Fruit fly (Drosophila melanogaster) whole organism, embryonic: ENCODE data around the gene eIF3h.
A peak's percentile ranks its signal among the peaks of the same experiment; 100 is the strongest.

Experiments
- ATbp ChIP-seq: fragments of 200-800 bp; sonication (Bioruptor generic); optimal IDR thresholded peaks from 2 replicates; lab custom pipeline; 2017; ENCODE audit warnings: missing biosample characterization, mild to moderate bottlenecking, missing genetic modification characterization, missing genetic modification reagents
- Atf3 ChIP-seq: fragments of 200-800 bp; sonication (Bioruptor generic); optimal IDR thresholded peaks from 3 replicates; lab custom pipeline; 2016; ENCODE audit warnings: missing biosample characterization, missing genetic modification characterization
- B-H1 ChIP-seq: fragments of 200-800 bp; sonication (Bioruptor generic); IDR thresholded peaks from 3 replicates; pipeline ENCODE4 v1.3.6; 2022; ENCODE audit warnings: missing biosample characterization, missing genetic modification characterization
- BEAF-32 ChIP-seq: fragments of 200-800 bp; sonication (Bioruptor generic); optimal IDR thresholded peaks from 3 replicates; lab custom pipeline; 2017; ENCODE audit warnings: missing biosample characterization, missing genetic modification characterization, mild to moderate bottlenecking, moderate library complexity, missing genetic modification reagents
- Bdp1 ChIP-seq: fragments of 200-800 bp; sonication (Bioruptor generic); optimal IDR thresholded peaks from 3 replicates; lab custom pipeline; 2016; ENCODE audit warnings: missing biosample characterization, missing genetic modification characterization
- Bgb ChIP-seq: fragments of 200-800 bp; sonication (Bioruptor generic); IDR thresholded peaks from 2 replicates; pipeline ENCODE4 v1.3.6; 2022; ENCODE audit warnings: missing biosample characterization, missing genetic modification characterization; ENCODE audit not compliant: partially characterized antibody
- CG10431 ChIP-seq: fragments of 200-800 bp; sonication (Bioruptor generic); optimal IDR thresholded peaks from 3 replicates; lab custom pipeline; 2018; ENCODE audit warnings: missing biosample characterization, mild to moderate bottlenecking, missing genetic modification characterization
- CG10543 ChIP-seq: fragments of 200-800 bp; sonication (Bioruptor generic); optimal IDR thresholded peaks from 3 replicates; lab custom pipeline; 2017; ENCODE audit warnings: missing biosample characterization, mild to moderate bottlenecking, missing genetic modification characterization, moderate library complexity
- CG10565 ChIP-seq: fragments of 200-800 bp; sonication (Bioruptor generic); optimal IDR thresholded peaks from 3 replicates; lab custom pipeline; 2016; ENCODE audit warnings: missing biosample characterization, mild to moderate bottlenecking, missing genetic modification characterization
- CG11504 ChIP-seq: fragments of 200-800 bp; sonication (Bioruptor generic); optimal IDR thresholded peaks from 3 replicates; lab custom pipeline; 2019; ENCODE audit warnings: missing biosample characterization, mild to moderate bottlenecking, missing genetic modification characterization, moderate library complexity
- CG11723 ChIP-seq: fragments of 200-800 bp; sonication (Bioruptor generic); optimal IDR thresholded peaks from 2 replicates; lab custom pipeline; 2017; ENCODE audit warnings: missing biosample characterization, mild to moderate bottlenecking, missing genetic modification characterization
- CG1233 ChIP-seq: fragments of 200-800 bp; sonication (Bioruptor generic); optimal IDR thresholded peaks from 4 replicates; lab custom pipeline; 2018; ENCODE audit warnings: missing biosample characterization, mild to moderate bottlenecking, missing genetic modification characterization
- CG13123 ChIP-seq: fragments of 200-800 bp; sonication (Bioruptor generic); optimal IDR thresholded peaks from 2 replicates; lab custom pipeline; 2016; ENCODE audit warnings: missing biosample characterization, missing genetic modification characterization
- CG13894 ChIP-seq: fragments of 200-800 bp; sonication (Bioruptor generic); optimal IDR thresholded peaks from 3 replicates; lab custom pipeline; 2018; ENCODE audit warnings: missing biosample characterization, mild to moderate bottlenecking, missing genetic modification characterization, moderate library complexity
- CG14667 ChIP-seq: fragments of 200-800 bp; sonication (Bioruptor generic); IDR thresholded peaks from 2 replicates; pipeline ENCODE4 v1.3.6; 2022; ENCODE audit warnings: missing biosample characterization, missing genetic modification characterization
- CG15011 ChIP-seq: fragments of 200-800 bp; sonication (Bioruptor generic); optimal IDR thresholded peaks from 3 replicates; lab custom pipeline; 2018; ENCODE audit warnings: missing biosample characterization, mild to moderate bottlenecking, missing genetic modification characterization
- CG17186 ChIP-seq: fragments of 200-800 bp; sonication (Bioruptor generic); optimal IDR thresholded peaks from 3 replicates; lab custom pipeline; 2017; ENCODE audit warnings: missing biosample characterization, missing genetic modification reagents, missing genetic modification characterization
- CG17359 ChIP-seq: fragments of 200-800 bp; sonication (Bioruptor generic); optimal IDR thresholded peaks from 3 replicates; lab custom pipeline; 2018; ENCODE audit warnings: missing biosample characterization, mild to moderate bottlenecking, missing genetic modification characterization, moderate library complexity
- CG17361 ChIP-seq: fragments of 200-800 bp; sonication (Bioruptor generic); IDR thresholded peaks from 3 replicates; pipeline ENCODE4 v1.3.6; 2022; ENCODE audit warnings: missing biosample characterization, missing genetic modification characterization
- CG18011 ChIP-seq: fragments of 200-800 bp; sonication (Bioruptor generic); optimal IDR thresholded peaks from 2 replicates; lab custom pipeline; 2017; ENCODE audit warnings: missing biosample characterization, missing genetic modification characterization, mild to moderate bottlenecking, moderate library complexity, missing genotype
- CG1832 ChIP-seq: fragments of 200-800 bp; sonication (Bioruptor generic); optimal IDR thresholded peaks from 2 replicates; lab custom pipeline; 2017; ENCODE audit warnings: missing biosample characterization, mild to moderate bottlenecking, missing genetic modification characterization, inconsistent platforms
- CG33213 ChIP-seq: fragments of 200-800 bp; sonication (Bioruptor generic); optimal IDR thresholded peaks from 3 replicates; lab custom pipeline; 2016; ENCODE audit warnings: missing biosample characterization, missing genetic modification characterization
- CG6689 ChIP-seq: fragments of 200-800 bp; sonication (Bioruptor generic); IDR thresholded peaks from 2 replicates; pipeline ENCODE4 v1.3.6; 2022; ENCODE audit warnings: missing biosample characterization, missing genetic modification characterization
- CG6813 ChIP-seq: fragments of 200-800 bp; sonication (Bioruptor generic); optimal IDR thresholded peaks from 2 replicates; lab custom pipeline; 2017; ENCODE audit warnings: missing biosample characterization, missing genetic modification characterization, mild to moderate bottlenecking, moderate library complexity, missing genetic modification reagents
- CG7928 ChIP-seq: fragments of 200-800 bp; sonication (Bioruptor generic); optimal IDR thresholded peaks from 2 replicates; lab custom pipeline; 2017; ENCODE audit warnings: missing biosample characterization, mild to moderate bottlenecking, missing genetic modification characterization
- CG7963 ChIP-seq: fragments of 200-800 bp; sonication (Bioruptor generic); IDR thresholded peaks from 3 replicates; pipeline ENCODE4 v1.3.6; 2022; ENCODE audit warnings: missing biosample characterization, missing genetic modification characterization; ENCODE audit not compliant: partially characterized antibody
- CG8388 ChIP-seq: fragments of 200-800 bp; sonication (Bioruptor generic); optimal IDR thresholded peaks from 2 replicates; lab custom pipeline; 2019; ENCODE audit warnings: missing biosample characterization, mild to moderate bottlenecking, missing genetic modification characterization, moderate library complexity
- CG8478 ChIP-seq: fragments of >200 bp; optimal IDR thresholded peaks from 2 replicates; lab custom pipeline; 2018
- D19A ChIP-seq: fragments of 200-800 bp; optimal IDR thresholded peaks from 3 replicates; lab custom pipeline; 2019; ENCODE audit warnings: missing biosample characterization, mild to moderate bottlenecking, missing genetic modification characterization, moderate library complexity
- ERR ChIP-seq: fragments of 200-800 bp; sonication (Bioruptor generic); optimal IDR thresholded peaks from 2 replicates; lab custom pipeline; 2016; ENCODE audit warnings: missing biosample characterization, missing genetic modification characterization
- Ets65A ChIP-seq: fragments of 200-800 bp; sonication (Bioruptor generic); peaks from one replicate; lab custom pipeline; 2016; ENCODE audit warnings: missing biosample characterization, missing genetic modification characterization
- HLH54F ChIP-seq: fragments of 200-800 bp; sonication (Bioruptor generic); optimal IDR thresholded peaks from 3 replicates; lab custom pipeline; 2016; ENCODE audit warnings: missing biosample characterization, missing genetic modification characterization
- MTF-1 ChIP-seq: fragments of 200-800 bp; sonication (Bioruptor generic); optimal IDR thresholded peaks from 2 replicates; lab custom pipeline; 2018; ENCODE audit warnings: missing biosample characterization, mild to moderate bottlenecking, missing genetic modification characterization, borderline replicate concordance
- Mad ChIP-seq: fragments of 200-800 bp; sonication (Bioruptor generic); optimal IDR thresholded peaks from 2 replicates; lab custom pipeline; 2016; ENCODE audit warnings: missing biosample characterization, missing genetic modification characterization
- Six4 ChIP-seq: fragments of 200-800 bp; sonication (Bioruptor generic); optimal IDR thresholded peaks from 2 replicates; lab custom pipeline; 2016; ENCODE audit warnings: missing biosample characterization, missing genetic modification characterization
- bsh ChIP-seq, 2 experiments: fragments of 200-800 bp; sonication (Bioruptor generic); optimal IDR thresholded peaks; 2 replicates each; lab custom pipeline; 2017 to 2018; ENCODE audit warnings: mild to moderate bottlenecking in 2 of 2, missing biosample characterization in 2 of 2, missing genetic modification characterization in 2 of 2, moderate library complexity in 1 of 2
- dm ChIP-seq: fragments of 200-800 bp; sonication (Bioruptor generic); optimal IDR thresholded peaks from 3 replicates; lab custom pipeline; 2016; ENCODE audit warnings: missing biosample characterization, missing genetic modification characterization
- dpn ChIP-seq, 2 experiments: fragments of 200-800 bp; sonication (Bioruptor generic); optimal IDR thresholded peaks; 3 replicates each; lab custom pipeline; 2016; ENCODE audit warnings: missing biosample characterization in 2 of 2, missing genetic modification characterization in 2 of 2
- her ChIP-seq: fragments of 200-800 bp; sonication (Bioruptor generic); optimal IDR thresholded peaks from 2 replicates; lab custom pipeline; 2016; ENCODE audit warnings: missing biosample characterization, missing genetic modification characterization
- jumu ChIP-seq: fragments of 200-800 bp; sonication (Bioruptor generic); optimal IDR thresholded peaks from 3 replicates; lab custom pipeline; 2016; ENCODE audit warnings: missing biosample characterization, missing genetic modification characterization
- kay ChIP-seq: fragments of 200-800 bp; sonication (Bioruptor generic); optimal IDR thresholded peaks from 2 replicates; lab custom pipeline; 2016; ENCODE audit warnings: missing biosample characterization, missing genetic modification characterization
- kni ChIP-seq: fragments of 200-800 bp; sonication (Bioruptor generic); optimal IDR thresholded peaks from 3 replicates; lab custom pipeline; 2017; ENCODE audit warnings: mild to moderate bottlenecking, missing biosample characterization, missing genetic modification reagents, missing genetic modification characterization
- lab ChIP-seq: fragments of 200-800 bp; sonication (Bioruptor generic); optimal IDR thresholded peaks from 3 replicates; lab custom pipeline; 2017; ENCODE audit warnings: missing biosample characterization, missing genetic modification characterization, mild to moderate bottlenecking, moderate library complexity, missing genetic modification reagents
- lilli ChIP-seq: fragments of 200-800 bp; sonication (Bioruptor generic); optimal IDR thresholded peaks from 3 replicates; lab custom pipeline; 2016; ENCODE audit warnings: missing biosample characterization, missing genetic modification characterization
- slp2 ChIP-seq: fragments of 200-800 bp; sonication (Bioruptor generic); optimal IDR thresholded peaks from 2 replicates; lab custom pipeline; 2016; ENCODE audit warnings: missing biosample characterization, missing genetic modification characterization
- stwl ChIP-seq: fragments of 200-800 bp; sonication (Bioruptor generic); optimal IDR thresholded peaks from 3 replicates; lab custom pipeline; 2018; ENCODE audit warnings: missing biosample characterization, mild to moderate bottlenecking, missing genetic modification characterization, moderate library complexity
- tx ChIP-seq: fragments of 200-800 bp; sonication (Bioruptor generic); optimal IDR thresholded peaks from 2 replicates; lab custom pipeline; 2016; ENCODE audit warnings: missing biosample characterization, missing genetic modification characterization
- wdn ChIP-seq: fragments of 200-800 bp; sonication (Bioruptor generic); IDR thresholded peaks from 2 replicates; pipeline ENCODE4 v1.3.6; 2022; ENCODE audit warnings: missing biosample characterization, missing genetic modification characterization
- zfh2 ChIP-seq: fragments of 200-800 bp; sonication (Bioruptor generic); optimal IDR thresholded peaks from 2 replicates; lab custom pipeline; 2016; ENCODE audit warnings: missing biosample characterization, missing genetic modification characterization

Gene eIF3h

dm6 chr2L:5070797-5071579 lies 18.1 kb upstream of the eIF3h start, which contains the start of gene RpL37A (continued):
- TF ChIP-seq CG10543 (GFP tag; lab: Kevin White, UChicago) (peak; percentile 81), CG17359 (tag; lab: Kevin White, UChicago) (peak; percentile 71), wdn (GFP tag; lab: Robert Waterston, UW) (peak; percentile 56; the same call in 1 of the 2 replicates), slp2 (GFP tag; lab: Kevin White, UChicago) (peak; percentile 83), CG11504 (peak; percentile 78), lilli (peak; percentile 63), HLH54F (GFP tag; lab: Kevin White, UChicago) (peak; percentile 61), Atf3 (GFP tag; lab: Kevin White, UChicago) (no peak), zfh2 (GFP tag; lab: Kevin White, UChicago) (peak; percentile 29), CG10565 (GFP tag; lab: Kevin White, UChicago) (peak; percentile 53), stwl (tag; lab: Kevin White, UChicago) (peak; percentile 79), CG17361 (GFP tag; lab: Robert Waterston, UW) (peak; percentile 78), CG8388 (GFP tag; lab: Kevin White, UChicago) (peak; percentile 49), CG1233 (GFP tag; lab: Kevin White, UChicago) (peak; percentile 78), CG11723 (GFP tag; lab: Kevin White, UChicago) (peak; percentile 80), CG14667 (GFP tag; lab: Robert Waterston, UW) (no peak), tx (peak; percentile 63), B-H1 (GFP tag; lab: Robert Waterston, UW) (peak; percentile 54; the same call in 1 of the 3 replicates), CG17186 (GFP tag; lab: Kevin White, UChicago) (peak; percentile 92), CG1832 (GFP tag; lab: Kevin White, UChicago) (no peak), Mad (GFP tag; lab: Kevin White, UChicago) (peak; percentile 91), CG13123 (GFP tag; lab: Kevin White, UChicago) (peak; percentile 57), CG7963 (no peak), CG33213 (peak; percentile 96), dm (GFP tag; lab: Kevin White, UChicago) (peak; percentile 94), CG10431 (peak; percentile 85), CG6689 (GFP tag; lab: Robert Waterston, UW) (peak; percentile 50), kni (GFP tag; lab: Kevin White, UChicago) (peak; percentile 85)

- TF ChIP-seq MTF-1 (GFP tag; lab: Kevin White, UChicago) (no peak), ERR (GFP tag; lab: Kevin White, UChicago) (no peak), Six4 (no peak), jumu (GFP tag; lab: Kevin White, UChicago) (no peak), bsh (GFP tag; optimal IDR thresholded peaks at IDR 0.05; lab: Kevin White, UChicago) (no peak), kay (no peak), dpn (GFP tag; optimal IDR thresholded peaks at IDR 0.05; lab: Kevin White, UChicago) (no peak), BEAF-32 (GFP tag; lab: Kevin White, UChicago) (no peak), D19A (tag; lab: Kevin White, UChicago) (no peak), Ets65A (GFP tag; lab: Kevin White, UChicago) (peak; percentile 57), Bdp1 (GFP tag; lab: Kevin White, UChicago) (no peak), her (GFP tag; lab: Kevin White, UChicago) (no peak), CG15011 (no peak), ATbp (GFP tag; lab: Kevin White, UChicago) (no peak), CG6813 (GFP tag; lab: Kevin White, UChicago) (no peak), Bgb (GFP tag; lab: Robert Waterston, UW) (no peak), lab (GFP tag; lab: Kevin White, UChicago) (peak; percentile 56), CG7928 (GFP tag; lab: Kevin White, UChicago) (no peak), CG13894 (peak; percentile 34), CG8478 (lab: Kevin White, UChicago) (no peak), CG8388 (GFP tag; lab: Kevin White, UChicago) (no peak), CG18011 (GFP tag; lab: Kevin White, UChicago) (no peak)
Observed at dm6 chr2L:5063936-5064335, 11.0 kb upstream of the eIF3h start.
